Fruit fly (Drosophila melanogaster): ENCODE data around the gene Eip75B.

- TF ChIP-seq CG8478 (optimal IDR thresholded peaks at IDR 0.05) (no peak), CTCF (optimal IDR thresholded peaks at IDR 0.05) (no peak)
Observed at dm6 chr3L:17960247-17960839, 104.2 kb downstream of the Eip75B start.
